Worm (Caenorhabditis elegans): ENCODE measurements around the gene T17A3.12.

The T17A3.12 gene

DNA sequence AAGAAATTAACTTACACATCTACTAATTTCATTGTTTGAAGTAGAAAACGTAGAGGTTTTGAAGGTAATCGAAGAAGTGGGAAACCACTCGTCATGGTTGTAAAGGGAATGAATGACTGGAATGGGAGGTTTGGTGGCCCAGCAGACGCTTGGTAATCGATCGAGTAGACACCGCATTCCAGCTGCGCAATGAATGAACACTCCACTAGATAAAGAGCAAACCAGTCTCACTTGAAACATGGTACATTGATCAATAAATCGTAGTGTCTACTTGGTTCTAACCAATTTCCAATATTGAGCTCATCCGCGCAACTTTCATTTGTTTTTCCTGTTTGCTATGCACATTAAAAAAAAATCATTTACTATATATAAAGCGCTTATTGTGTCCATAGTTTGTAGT, 1.4 kb upstream of the T17A3.12 start, which contains the start of gene fbxb-84:
fbxb-84 (minus strand) TSS at position 101 of the 400 bp plus-strand sequence.
- TF ChIP-seq unc-62 (GFP tag; optimal IDR thresholded peaks at IDR 0.05 in 1 of 2): no peak
- no peak for TF ChIP-seq unc-62 (tag; optimal IDR thresholded peaks at IDR 0.05)
- no peak for TF ChIP-seq F44E2.7 (GFP tag; IDR thresholded peaks at IDR 0.05)
- no peak for TF ChIP-seq nhr-102 (tag; optimal IDR thresholded peaks at IDR 0.05)
- no peak for TF ChIP-seq unc-39 (tag; optimal IDR thresholded peaks at IDR 0.05)
- no peak for TF ChIP-seq cey-2 (tag; optimal IDR thresholded peaks at IDR 0.05; ENCODE audit: borderline replicate concordance, insufficient read depth)
- no peak for TF ChIP-seq ZK546.5 (tag; optimal IDR thresholded peaks at IDR 0.05)
- no peak for TF ChIP-seq snpc-1.2 (GFP tag; IDR thresholded peaks at IDR 0.05)
- TF ChIP-seq ZK337.2 (GFP tag; IDR thresholded peaks at IDR 0.05): no peak
- no peak for TF ChIP-seq madf-9 (GFP tag; conservative IDR thresholded peaks at IDR 0.05)
- no peak for TF ChIP-seq madf-5 (GFP tag; IDR thresholded peaks at IDR 0.05)

DNA sequence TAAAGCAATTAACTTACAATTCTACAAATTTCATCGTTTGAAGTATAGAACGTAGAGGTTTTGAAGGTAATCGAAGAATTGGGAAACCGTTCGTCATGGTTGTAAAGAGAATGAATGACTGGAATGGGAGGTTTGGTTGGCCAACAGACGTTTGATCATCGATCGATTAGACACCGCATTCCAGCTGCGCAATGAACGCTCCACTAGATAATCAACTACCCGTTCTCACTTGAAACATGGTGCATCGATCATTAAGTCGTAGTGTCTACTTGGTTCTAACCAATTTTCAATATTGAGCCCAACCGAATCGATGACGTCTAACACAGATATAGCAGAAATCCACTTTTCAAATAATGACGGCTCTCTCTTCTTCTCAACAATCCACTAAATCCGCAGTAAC, 1.9 kb downstream of the T17A3.12 start, which contains the start of gene fbxb-82:
fbxb-82 (minus strand) TSS at position 101 of the 400 bp plus-strand sequence.
- TF ChIP-seq dmd-6 (GFP tag; IDR thresholded peaks at IDR 0.05) (no peak), cey-2 (tag; optimal IDR thresholded peaks at IDR 0.05; ENCODE audit: borderline replicate concordance, insufficient read depth) (no peak), mes-2 (tag; optimal IDR thresholded peaks at IDR 0.05; ENCODE audit: poor library complexity, severe bottlenecking) (no peak), tag-97 (GFP tag; IDR thresholded peaks at IDR 0.05) (no peak), madf-5 (GFP tag; IDR thresholded peaks at IDR 0.05) (no peak), nhr-10 (tag; optimal IDR thresholded peaks at IDR 0.05) (no peak), aha-1 (tag) (no peak), rbr-2 (tag; optimal IDR thresholded peaks at IDR 0.05) (no peak), vab-7 (GFP tag; IDR thresholded peaks at IDR 0.05) (no peak), mxl-2 (GFP tag; conservative IDR thresholded peaks at IDR 0.05) (no peak), ztf-11 (tag; optimal IDR thresholded peaks at IDR 0.05) (no peak)

DNA sequence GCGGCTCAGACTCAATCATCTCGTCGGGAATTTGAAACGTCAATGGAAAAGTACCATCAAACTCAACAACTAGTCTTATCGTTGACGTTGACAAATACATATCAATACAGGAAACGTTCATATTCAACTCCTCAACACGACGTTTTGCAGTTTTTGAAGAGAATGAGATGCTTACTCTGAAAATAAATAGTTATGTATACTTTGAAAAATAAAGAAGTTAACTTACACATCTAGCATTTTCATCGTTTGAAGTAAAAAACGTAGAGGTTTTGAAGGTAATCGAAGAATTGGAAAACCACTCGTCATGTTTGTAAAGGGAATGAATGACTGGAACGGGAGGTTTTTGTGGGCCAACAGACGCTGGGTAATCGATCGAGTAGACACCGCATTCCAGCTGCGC, 4.1 kb downstream of the T17A3.12 start, which contains the start of gene fbxb-81:
fbxb-81 (minus strand) TSS at position 314 of the 400 bp plus-strand sequence.
- no peak for TF ChIP-seq mxl-2 (GFP tag; conservative IDR thresholded peaks at IDR 0.05)
- TF ChIP-seq nhr-48 (tag; optimal IDR thresholded peaks at IDR 0.05): no peak
- TF ChIP-seq nhr-42 (GFP tag; IDR thresholded peaks at IDR 0.05): no peak
- TF ChIP-seq unc-62 (GFP tag; optimal IDR thresholded peaks at IDR 0.05 in 1 of 2): peak in 1 of 2 experiments; percentile 94
- no peak for TF ChIP-seq unc-62 (tag; optimal IDR thresholded peaks at IDR 0.05)

DNA sequence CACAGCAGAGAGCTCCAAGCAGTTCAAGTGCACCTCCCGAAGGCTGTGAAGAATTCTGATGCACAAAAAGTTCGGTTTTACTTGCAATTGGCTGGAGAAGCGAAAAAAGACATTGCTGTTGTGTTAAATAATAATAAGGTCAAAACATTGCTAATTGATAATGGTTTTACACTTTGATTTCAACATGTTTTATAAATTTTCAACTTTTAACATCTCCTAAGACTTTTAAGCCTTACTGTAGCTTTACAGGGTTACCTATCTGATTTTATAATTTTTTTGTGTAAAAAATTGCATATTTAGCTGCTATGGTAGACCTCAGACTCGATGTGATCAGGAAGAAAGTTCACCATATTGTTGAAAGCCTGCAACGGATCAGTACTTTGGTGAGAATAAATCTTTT, 10.8 kb downstream of the T17A3.12 start, which contains the start of gene pals-25:
pals-25 (plus strand) TSS at position 301 of the 400 bp plus-strand sequence.
- no peak for TF ChIP-seq F10B5.3 (tag; optimal IDR thresholded peaks at IDR 0.05)
- TF ChIP-seq saeg-2 (GFP tag; IDR thresholded peaks at IDR 0.05): no peak
- TF ChIP-seq dmd-8 (GFP tag; IDR thresholded peaks at IDR 0.05): no peak
- no peak for TF ChIP-seq mep-1 (tag; optimal IDR thresholded peaks at IDR 0.05)
- no peak for TF ChIP-seq nhr-25 (tag; optimal IDR thresholded peaks at IDR 0.05; ENCODE audit: borderline replicate concordance, insufficient read depth)
- TF ChIP-seq daf-8 (GFP tag; IDR thresholded peaks at IDR 0.05): no peak
- no peak for TF ChIP-seq Y75B8A.6 (GFP tag; IDR thresholded peaks at IDR 0.05)
- no peak for TF ChIP-seq zfp-3 (GFP tag; conservative IDR thresholded peaks at IDR 0.05)
- TF ChIP-seq daf-16 (GFP tag; optimal IDR thresholded peaks at IDR 0.05): no peak
- no peak for TF ChIP-seq daf-16 (tag; optimal IDR thresholded peaks at IDR 0.05)
- TF ChIP-seq hif-1 (tag; optimal IDR thresholded peaks at IDR 0.05): no peak
- TF ChIP-seq tag-97 (GFP tag; IDR thresholded peaks at IDR 0.05): no peak
- TF ChIP-seq egl-43 (GFP tag; IDR thresholded peaks at IDR 0.05): no peak
- no peak for TF ChIP-seq dpl-1 (GFP tag; optimal IDR thresholded peaks at IDR 0.05)
- no peak for TF ChIP-seq ctbp-1 (GFP tag; IDR thresholded peaks at IDR 0.05)
- TF ChIP-seq hlh-30 (tag; optimal IDR thresholded peaks at IDR 0.05; ENCODE audit: insufficient read depth): no peak
- TF ChIP-seq lin-29 (GFP tag; IDR thresholded peaks at IDR 0.05): no peak
- no peak for TF ChIP-seq mes-2 (tag; optimal IDR thresholded peaks at IDR 0.05; ENCODE audit: poor library complexity, severe bottlenecking)
- no peak for TF ChIP-seq attf-4 (tag; optimal IDR thresholded peaks at IDR 0.05)
- no peak for TF ChIP-seq nhr-28 (tag; optimal IDR thresholded peaks at IDR 0.05)
- no peak for TF ChIP-seq madf-9 (GFP tag; conservative IDR thresholded peaks at IDR 0.05)
